Worm (Caenorhabditis elegans) whole organism, L2 larva: Measurements from ENCODE around the gene dmsr-5.

Experiments
- C34F6.9 ChIP-seq: fragments of 150-350 bp; optimal IDR thresholded peaks from 2 replicates; lab custom pipeline; 2014; ENCODE audit warnings: missing biosample characterization, missing genetic modification characterization
- F13H6.1 ChIP-seq: sonication (generic microtip); optimal IDR thresholded peaks from 2 replicates; lab custom pipeline; 2016; ENCODE audit warnings: missing genetic modification characterization, missing compliant biosample characterization
- R02D3.7 ChIP-seq: fragments of 150-350 bp; optimal IDR thresholded peaks from 2 replicates; lab custom pipeline; 2014; ENCODE audit warnings: missing biosample characterization, missing genetic modification characterization
- ZK546.5 ChIP-seq: sonication (generic microtip); optimal IDR thresholded peaks from 2 replicates; lab custom pipeline; 2017; ENCODE audit warnings: missing biosample characterization, missing genetic modification characterization
- aly-2 ChIP-seq: fragments of 150-350 bp; optimal IDR thresholded peaks from 2 replicates; lab custom pipeline; 2014; ENCODE audit warnings: missing biosample characterization, missing genetic modification characterization
- blmp-1 ChIP-seq: sonication (generic microtip); optimal IDR thresholded peaks from 2 replicates; lab custom pipeline; 2017; ENCODE audit warnings: missing genetic modification characterization, mild to moderate bottlenecking, missing compliant biosample characterization, antibody characterized with exemption, moderate library complexity; ENCODE audit not compliant: insufficient read depth
- ceh-16 ChIP-seq: fragments of 150-350 bp; optimal IDR thresholded peaks from 2 replicates; lab custom pipeline; 2014; ENCODE audit warnings: missing biosample characterization, missing genetic modification characterization
- ceh-82 ChIP-seq: fragments of 150-350 bp; optimal IDR thresholded peaks from 2 replicates; lab custom pipeline; 2014; ENCODE audit warnings: missing biosample characterization, missing genetic modification characterization
- crh-2 ChIP-seq: sonication (generic microtip); optimal IDR thresholded peaks from 2 replicates; lab custom pipeline; 2017; ENCODE audit warnings: missing biosample characterization, missing genetic modification characterization
- egl-27 ChIP-seq: sonication (generic microtip); optimal IDR thresholded peaks from 3 replicates; lab custom pipeline; 2017; ENCODE audit warnings: missing biosample characterization, missing genetic modification reagents, missing genetic modification characterization
- elt-1 ChIP-seq: fragments of 150-350 bp; optimal IDR thresholded peaks from 2 replicates; lab custom pipeline; 2014; ENCODE audit warnings: missing biosample characterization, missing genetic modification characterization
- gmeb-1 ChIP-seq: fragments of 150-350 bp; optimal IDR thresholded peaks from 2 replicates; lab custom pipeline; 2014; ENCODE audit warnings: missing biosample characterization, missing genetic modification characterization
- lin-13 ChIP-seq: fragments of 150-350 bp; optimal IDR thresholded peaks from 2 replicates; lab custom pipeline; 2014; ENCODE audit warnings: missing biosample characterization, missing genetic modification reagents, missing genetic modification characterization
- lin-39 ChIP-seq: fragments of 150-350 bp; optimal IDR thresholded peaks from 2 replicates; lab custom pipeline; 2014; ENCODE audit warnings: missing biosample characterization, missing genetic modification reagents, missing genetic modification characterization
- lsy-2 ChIP-seq, 2 experiments: fragments of 150-350 bp in 1 of 2; sonication (generic microtip) in 1 of 2; optimal IDR thresholded peaks; 2 replicates each; lab custom pipeline; 2014 to 2017; ENCODE audit warnings: missing biosample characterization in 2 of 2, missing genetic modification characterization in 2 of 2
- mab-5 ChIP-seq: fragments of 150-350 bp; optimal IDR thresholded peaks from 2 replicates; lab custom pipeline; 2014; ENCODE audit warnings: missing biosample characterization, missing genetic modification characterization
- mbf-1 ChIP-seq: sonication (generic microtip); optimal IDR thresholded peaks from 2 replicates; lab custom pipeline; 2017; ENCODE audit warnings: missing biosample characterization, missing genetic modification characterization
- nhr-10 ChIP-seq: sonication (generic microtip); optimal IDR thresholded peaks from 2 replicates; lab custom pipeline; 2017; ENCODE audit warnings: missing biosample characterization, missing genetic modification characterization
- nhr-11 ChIP-seq: fragments of 150-350 bp; optimal IDR thresholded peaks from 2 replicates; lab custom pipeline; 2014; ENCODE audit warnings: missing biosample characterization, missing genetic modification characterization
- nhr-12 ChIP-seq: fragments of 150-350 bp; optimal IDR thresholded peaks from 2 replicates; lab custom pipeline; 2014; ENCODE audit warnings: missing biosample characterization, missing genetic modification characterization
- nhr-129 ChIP-seq: fragments of 150-350 bp; optimal IDR thresholded peaks from 2 replicates; lab custom pipeline; 2014; ENCODE audit warnings: missing biosample characterization, missing genetic modification characterization
- nhr-23 ChIP-seq: fragments of 150-350 bp; optimal IDR thresholded peaks from 2 replicates; lab custom pipeline; 2014; ENCODE audit warnings: missing biosample characterization, missing genetic modification reagents, missing genetic modification characterization
- nhr-77 ChIP-seq: fragments of 150-350 bp; optimal IDR thresholded peaks from 2 replicates; lab custom pipeline; 2014; ENCODE audit warnings: missing biosample characterization, missing genetic modification characterization
- peb-1 ChIP-seq: fragments of 150-350 bp; optimal IDR thresholded peaks from 2 replicates; lab custom pipeline; 2014; ENCODE audit warnings: missing biosample characterization, missing genetic modification characterization
- sem-4 ChIP-seq: fragments of 150-350 bp; optimal IDR thresholded peaks from 2 replicates; lab custom pipeline; 2014; ENCODE audit warnings: missing biosample characterization, missing genetic modification reagents, missing genetic modification characterization
- skn-1 ChIP-seq: sonication (generic microtip); optimal IDR thresholded peaks from 2 replicates; lab custom pipeline; 2017; ENCODE audit warnings: missing biosample characterization, missing genetic modification characterization
- sma-9 ChIP-seq, 2 experiments: fragments of 150-350 bp in 1 of 2; sonication (generic microtip) in 1 of 2; optimal IDR thresholded peaks; 2 replicates each; lab custom pipeline; 2014 to 2016; ENCODE audit warnings: missing genetic modification characterization in 2 of 2, mild to moderate bottlenecking in 1 of 2, missing biosample characterization in 1 of 2, missing compliant biosample characterization in 1 of 2, missing genetic modification reagents in 1 of 2, moderate library complexity in 1 of 2
- snpc-4 ChIP-seq: fragments of 150-350 bp; optimal IDR thresholded peaks from 2 replicates; lab custom pipeline; 2014; ENCODE audit warnings: missing biosample characterization, missing genetic modification characterization
- unc-39 ChIP-seq: fragments of 150-350 bp; optimal IDR thresholded peaks from 2 replicates; lab custom pipeline; 2014; ENCODE audit warnings: missing biosample characterization, missing genetic modification characterization
- unc-55 ChIP-seq: fragments of 150-350 bp; sonication (generic microtip); optimal IDR thresholded peaks from 3 replicates; lab custom pipeline; 2014; ENCODE audit warnings: missing biosample characterization, missing genetic modification reagents, missing genetic modification characterization
- unc-62 ChIP-seq: fragments of 150-350 bp; optimal IDR thresholded peaks from 2 replicates; lab custom pipeline; 2014; ENCODE audit warnings: missing biosample characterization, missing genetic modification reagents, missing genetic modification characterization
- zag-1 ChIP-seq: fragments of 150-350 bp; optimal IDR thresholded peaks from 2 replicates; lab custom pipeline; 2014; ENCODE audit warnings: missing biosample characterization, missing genetic modification characterization
- ztf-1 ChIP-seq: fragments of 200-800 bp; sonication (Bioruptor generic); conservative IDR thresholded peaks from 2 replicates; pipeline ENCODE4 v1.3.6; 2022; ENCODE audit warnings: missing genetic modification characterization, missing compliant biosample characterization
- ztf-11 ChIP-seq: sonication (generic microtip); optimal IDR thresholded peaks from 2 replicates; lab custom pipeline; 2017; ENCODE audit warnings: missing biosample characterization, missing genetic modification characterization
- ztf-4 ChIP-seq: fragments of 150-350 bp; optimal IDR thresholded peaks from 2 replicates; lab custom pipeline; 2014; ENCODE audit warnings: missing biosample characterization, missing genetic modification characterization

Gene dmsr-5

ce11 chrIII:10976580-10976979 lies 18.5 kb downstream of the dmsr-5 start:
- TF ChIP-seq unc-55 (GFP tag; lab: Kevin White, UChicago) (no peak), ztf-4 (tag; lab: Kevin White, UChicago) (no peak), ztf-11 (no peak), nhr-12 (tag; lab: Kevin White, UChicago) (no peak), ZK546.5 (no peak), nhr-10 (tag; lab: Kevin White, UChicago) (no peak), blmp-1 (no peak), ztf-1 (GFP tag; lab: Robert Waterston, UW) (no peak), ceh-16 (no peak), ceh-82 (tag; lab: Kevin White, UChicago) (no peak), C34F6.9 (tag; lab: Kevin White, UChicago) (no peak), mab-5 (tag; lab: Kevin White, UChicago) (no peak), lsy-2 (tag; optimal IDR thresholded peaks at IDR 0.05; lab: Kevin White, UChicago) (no peak)

- TF ChIP-seq nhr-23 (tag; lab: Kevin White, UChicago) (no peak), nhr-77 (tag; lab: Kevin White, UChicago) (no peak), ceh-16 (no peak), unc-39 (no peak), ztf-4 (tag; lab: Kevin White, UChicago) (no peak), crh-2 (no peak), ZK546.5 (no peak), skn-1 (tag; lab: Kevin White, UChicago) (no peak), F13H6.1 (tag; lab: Kevin White, UChicago) (no peak), R02D3.7 (tag; lab: Kevin White, UChicago) (no peak)
Measured at ce11 chrIII:10969644-10970043, 25.4 kb downstream of the dmsr-5 start, which contains the start of gene dhc-4. Gene dhc-4 (plus strand): TSS chrIII:10969944.

ce11 chrIII:10967010-10967409 lies 28.0 kb downstream of the dmsr-5 start, which contains the start of gene W05B2.2:
Gene W05B2.2 (minus strand): TSS chrIII:10967110.
- TF ChIP-seq zag-1 (tag; lab: Kevin White, UChicago), result no peak
- no peak for TF ChIP-seq nhr-129 (tag; lab: Kevin White, UChicago)
- TF ChIP-seq lin-39 (tag; lab: Kevin White, UChicago), result no peak
- no peak for TF ChIP-seq aly-2
- TF ChIP-seq crh-2, result no peak
- no peak for TF ChIP-seq snpc-4 (tag; lab: Kevin White, UChicago)
- no peak for TF ChIP-seq mab-5 (tag; lab: Kevin White, UChicago)
- no peak for TF ChIP-seq sma-9 (GFP tag; optimal IDR thresholded peaks at IDR 0.05; lab: Kevin White, UChicago)
- TF ChIP-seq sma-9 (tag; optimal IDR thresholded peaks at IDR 0.05; lab: Kevin White, UChicago), result no peak

ce11 chrIII:10962910-10963309 lies 32.1 kb downstream of the dmsr-5 start:
- no peak for TF ChIP-seq aly-2
- no peak for TF ChIP-seq snpc-4 (tag; lab: Kevin White, UChicago)
- TF ChIP-seq unc-62 (GFP tag; lab: Kevin White, UChicago), result no peak
- TF ChIP-seq nhr-23 (tag; lab: Kevin White, UChicago), result no peak
- no peak for TF ChIP-seq ztf-11
- no peak for TF ChIP-seq nhr-77 (tag; lab: Kevin White, UChicago)
- no peak for TF ChIP-seq nhr-12 (tag; lab: Kevin White, UChicago)
- no peak for TF ChIP-seq nhr-129 (tag; lab: Kevin White, UChicago)
- no peak for TF ChIP-seq skn-1 (tag; lab: Kevin White, UChicago)
- no peak for TF ChIP-seq peb-1
- TF ChIP-seq ztf-1 (GFP tag; lab: Robert Waterston, UW), result no peak
- TF ChIP-seq nhr-11 (tag; lab: Kevin White, UChicago), result no peak
- no peak for TF ChIP-seq lin-39 (tag; lab: Kevin White, UChicago)
- TF ChIP-seq mbf-1 (tag; lab: Kevin White, UChicago), result no peak
- no peak for TF ChIP-seq gmeb-1 (tag; lab: Kevin White, UChicago)
- TF ChIP-seq zag-1 (tag; lab: Kevin White, UChicago), result no peak
- no peak for TF ChIP-seq lin-13 (GFP tag; lab: Kevin White, UChicago)
- no peak for TF ChIP-seq F13H6.1 (tag; lab: Kevin White, UChicago)
- no peak for TF ChIP-seq elt-1

ce11 chrIII:10960387-10960786 lies 34.7 kb downstream of the dmsr-5 start:
- TF ChIP-seq elt-1, result no peak
- TF ChIP-seq nhr-23 (tag; lab: Kevin White, UChicago), result no peak
- TF ChIP-seq egl-27 (tag; lab: Kevin White, UChicago), result no peak
- TF ChIP-seq sem-4 (tag; lab: Kevin White, UChicago), result no peak
